Worm (Caenorhabditis elegans) whole organism, L4/young adult: ENCODE results near the gene twk-42.

ENCODE experiments used
- W03F9.2 ChIP-seq: fragments of 150-350 bp; optimal IDR thresholded peaks from 2 replicates; lab custom pipeline; 2014; ENCODE audit warnings: missing biosample characterization, missing genetic modification characterization
- dao-5 ChIP-seq: sonication (generic microtip); optimal IDR thresholded peaks from 2 replicates; lab custom pipeline; 2016; ENCODE audit warnings: missing genotype, missing genetic modification characterization, moderate library complexity, missing compliant biosample characterization
- him-1 ChIP-seq: sonication (generic microtip); optimal IDR thresholded peaks from 2 replicates; lab custom pipeline; 2016; ENCODE audit warnings: missing genotype, missing genetic modification reagents, missing genetic modification characterization, missing compliant biosample characterization

ce11 chrV:17718647-17719046, 13.8 kb downstream of the twk-42 start, which contains the start of gene str-77:
- TF ChIP-seq W03F9.2 (tag; lab: Kevin White, UChicago) (no peak), him-1 (tag; lab: Kevin White, UChicago) (no peak), dao-5 (no peak)
